Fruit fly (Drosophila melanogaster): ENCODE measurements around the gene Las.

Las gene

DNA sequence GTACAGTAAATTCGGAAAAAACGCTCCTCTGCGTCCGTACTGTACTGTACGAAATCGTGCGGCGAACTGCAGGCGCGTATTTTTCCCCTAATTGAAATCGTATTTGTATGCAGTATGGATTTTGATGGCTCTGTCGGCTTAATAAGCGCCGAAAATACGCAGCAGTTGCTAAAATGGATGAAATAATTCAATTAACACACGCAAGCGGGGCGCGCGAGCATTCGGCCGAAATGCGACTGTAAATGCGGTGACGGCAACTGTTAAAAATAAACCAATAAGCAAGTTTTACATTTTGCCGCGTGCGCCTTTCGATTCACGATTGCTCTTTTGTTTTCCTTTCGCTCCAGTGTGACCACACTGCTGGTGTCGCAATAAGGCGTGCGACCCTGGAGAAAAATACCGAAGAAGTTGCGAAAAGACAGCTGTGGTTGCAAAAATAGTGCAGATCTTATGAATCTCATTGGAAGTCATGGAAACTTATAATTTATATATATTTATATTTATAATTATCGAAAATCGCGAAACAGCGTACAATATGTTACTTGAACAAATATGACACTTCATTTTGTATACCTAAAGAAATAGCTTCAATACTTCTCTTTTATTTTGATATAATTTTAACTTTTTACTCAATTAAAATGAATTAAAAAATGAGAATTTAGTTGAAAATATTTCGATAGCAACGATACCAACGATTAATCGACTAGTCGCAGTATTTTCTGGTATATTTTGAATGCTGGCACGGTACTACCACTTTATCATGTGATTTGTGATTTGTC is 41.0 kb upstream of the Las start, which contains the start of the genes CG32428 and CG5969 (continued):
- TF ChIP-seq Gug (GFP tag; IDR thresholded peaks at IDR 0.05) (peak; percentile 50; the same call in 3 of the 4 replicates), zfh1 (GFP tag; IDR thresholded peaks at IDR 0.05) (peak; percentile 62; the same call in 2 of the 3 replicates), NFAT (GFP tag; IDR thresholded peaks at IDR 0.05) (peak; percentile 71), CG8388 (GFP tag; optimal IDR thresholded peaks at IDR 0.05) (peak; percentile 21), sob (GFP tag; IDR thresholded peaks at IDR 0.05) (peak; percentile 65), CG7556 (GFP tag; optimal IDR thresholded peaks at IDR 0.05) (peak; percentile 45), CG15479 (GFP tag; optimal IDR thresholded peaks at IDR 0.05) (peak; percentile 81), CG13894 (tag; optimal IDR thresholded peaks at IDR 0.05) (peak; percentile 53), CG15601 (tag; optimal IDR thresholded peaks at IDR 0.05) (peak; percentile 28), da (GFP tag; optimal IDR thresholded peaks at IDR 0.05) (no peak), scrt (GFP tag; optimal IDR thresholded peaks at IDR 0.05) (peak; percentile 9), CG9797 (GFP tag; optimal IDR thresholded peaks at IDR 0.05) (peak; percentile 84), HmgZ (tag; optimal IDR thresholded peaks at IDR 0.05) (peak; percentile 20), CG10267 (tag; optimal IDR thresholded peaks at IDR 0.05) (peak; percentile 60), Stat92E (GFP tag; optimal IDR thresholded peaks at IDR 0.05) (no peak), en (GFP tag; optimal IDR thresholded peaks at IDR 0.05) (no peak), CG1529 (GFP tag; optimal IDR thresholded peaks at IDR 0.05) (no peak), CG14710 (tag; optimal IDR thresholded peaks at IDR 0.05) (peak; percentile 96), CG8281 (tag; optimal IDR thresholded peaks at IDR 0.05) (peak; percentile 0), CG12659 (GFP tag; optimal IDR thresholded peaks at IDR 0.05) (peak; percentile 72), CG11456 (GFP tag; IDR thresholded peaks at IDR 0.05) (peak; percentile 71), NC2β (GFP tag; optimal IDR thresholded peaks at IDR 0.05) (no peak), lov (optimal IDR thresholded peaks at IDR 0.05) (no peak), lov (GFP tag; IDR thresholded peaks at IDR 0.05) (no peak), crol (GFP tag; IDR thresholded peaks at IDR 0.05) (no peak), pita (GFP tag; optimal IDR thresholded peaks at IDR 0.05) (no peak), GATAe (GFP tag; conservative IDR thresholded peaks at IDR 0.05) (peak; percentile 9; the same call in 1 of the 2 replicates), CG13123 (GFP tag; optimal IDR thresholded peaks at IDR 0.05) (no peak), Fer1 (GFP tag; optimal IDR thresholded peaks at IDR 0.05) (peak; percentile 3), YL-1 (GFP tag; optimal IDR thresholded peaks at IDR 0.05) (peak; percentile 44), CG3726 (GFP tag; IDR thresholded peaks at IDR 0.05) (no peak), CrebB (tag; optimal IDR thresholded peaks at IDR 0.05) (peak; percentile 13), CG30403 (GFP tag; optimal IDR thresholded peaks at IDR 0.05) (peak; percentile 50), CG2875 (GFP tag; optimal IDR thresholded peaks at IDR 0.05) (no peak), CG6813 (GFP tag; optimal IDR thresholded peaks at IDR 0.05) (peak; percentile 20), onecut (GFP tag; IDR thresholded peaks at IDR 0.05) (peak; percentile 22; the same call in 1 of the 2 replicates), NfI (GFP tag; optimal IDR thresholded peaks at IDR 0.05) (peak; percentile 67), nmo (GFP tag; optimal IDR thresholded peaks at IDR 0.05) (peak; percentile 74), CG13775 (GFP tag; optimal IDR thresholded peaks at IDR 0.05) (peak; percentile 58), pan (optimal IDR thresholded peaks at IDR 0.05) (no peak), pan (GFP tag; optimal IDR thresholded peaks at IDR 0.05 in 1 of 2, IDR thresholded peaks at IDR 0.05 in 1 of 2) (peak in 1 of 2 experiments; percentile 77), gsb-n (tag; optimal IDR thresholded peaks at IDR 0.05) (peak; percentile 42), Sox100B (GFP tag; optimal IDR thresholded peaks at IDR 0.05) (peak; percentile 52), CG14014 (GFP tag; IDR thresholded peaks at IDR 0.05) (peak; percentile 71), amos (GFP tag; IDR thresholded peaks at IDR 0.05; ENCODE audit: partially characterized antibody) (no peak), Taf1 (GFP tag; IDR thresholded peaks at IDR 0.05) (peak; percentile 49), mam (GFP tag; optimal IDR thresholded peaks at IDR 0.05) (peak; percentile 43), Abd-B (GFP tag; optimal IDR thresholded peaks at IDR 0.05) (peak; percentile 65), Sin3A (optimal IDR thresholded peaks at IDR 0.05) (peak; percentile 59)

Measured in whole organism, embryonic.